Fruit fly (Drosophila melanogaster) whole organism, pupa: ENCODE data around the gene ckd.

Experiments
- CG10348 ChIP-seq: fragments of 200-800 bp; sonication (Bioruptor generic); IDR thresholded peaks from 2 replicates; pipeline ENCODE4 v1.3.6; 2022; ENCODE audit warnings: missing biosample characterization, missing genetic modification characterization
- CG12605 ChIP-seq: fragments of 200-800 bp; sonication (Bioruptor generic); IDR thresholded peaks from 2 replicates; pipeline ENCODE4 v1.3.6; 2022; ENCODE audit warnings: missing biosample characterization, missing genetic modification characterization
- CG13204 ChIP-seq: fragments of 200-800 bp; sonication (Bioruptor generic); optimal IDR thresholded peaks from 2 replicates; lab custom pipeline; 2018; ENCODE audit warnings: missing biosample characterization, mild to moderate bottlenecking, missing genetic modification characterization, moderate library complexity
- CG14655 ChIP-seq: fragments of 200-800 bp; sonication (Bioruptor generic); optimal IDR thresholded peaks from 3 replicates; lab custom pipeline; 2017; ENCODE audit warnings: mild to moderate bottlenecking, missing biosample characterization, missing genetic modification reagents, missing genetic modification characterization
- CG15710 ChIP-seq: fragments of 200-800 bp; sonication (Bioruptor generic); optimal IDR thresholded peaks from 2 replicates; lab custom pipeline; 2018; ENCODE audit warnings: missing biosample characterization, mild to moderate bottlenecking, missing genetic modification characterization, moderate library complexity
- CG17806 ChIP-seq: fragments of 200-800 bp; sonication (Bioruptor generic); optimal IDR thresholded peaks from 2 replicates; lab custom pipeline; 2018; ENCODE audit warnings: missing biosample characterization, mild to moderate bottlenecking, missing genetic modification characterization, moderate library complexity
- CG32121 ChIP-seq: fragments of 200-800 bp; sonication (Bioruptor generic); IDR thresholded peaks from 2 replicates; pipeline ENCODE4 v1.3.6; 2022; ENCODE audit warnings: missing biosample characterization, missing genetic modification characterization
- CG34367 ChIP-seq: fragments of 200-800 bp; sonication (Bioruptor generic); optimal IDR thresholded peaks from 2 replicates; lab custom pipeline; 2018; ENCODE audit warnings: missing biosample characterization, mild to moderate bottlenecking, missing genetic modification characterization
- CG4496 ChIP-seq: fragments of 200-800 bp; sonication (Bioruptor generic); IDR thresholded peaks from 3 replicates; pipeline ENCODE4 v1.3.6; 2022; ENCODE audit warnings: missing biosample characterization, missing genetic modification characterization
- CG8159 ChIP-seq: fragments of 200-800 bp; sonication (Bioruptor generic); optimal IDR thresholded peaks from 3 replicates; lab custom pipeline; 2018; ENCODE audit warnings: missing biosample characterization, mild to moderate bottlenecking, missing genetic modification characterization, moderate library complexity
- CG8301 ChIP-seq: fragments of 200-800 bp; sonication (Bioruptor generic); optimal IDR thresholded peaks from 2 replicates; lab custom pipeline; 2018; ENCODE audit warnings: missing biosample characterization, mild to moderate bottlenecking, missing genetic modification characterization
- CG9948 ChIP-seq: fragments of 200-800 bp; sonication (Bioruptor generic); optimal IDR thresholded peaks from 2 replicates; lab custom pipeline; 2018; ENCODE audit warnings: missing biosample characterization, mild to moderate bottlenecking, missing genetic modification characterization, moderate library complexity
- D1 ChIP-seq: fragments of 200-800 bp; sonication (Bioruptor generic); optimal IDR thresholded peaks from 2 replicates; lab custom pipeline; 2018; ENCODE audit warnings: missing biosample characterization, mild to moderate bottlenecking, missing genetic modification characterization, moderate library complexity
- EcR ChIP-seq: fragments of 200-800 bp; sonication (Bioruptor generic); optimal IDR thresholded peaks from 3 replicates; lab custom pipeline; 2019; ENCODE audit warnings: missing biosample characterization, missing genetic modification characterization, mild to moderate bottlenecking, moderate library complexity, missing genetic modification reagents
- Ets98B ChIP-seq: fragments of 200-800 bp; sonication (Bioruptor generic); IDR thresholded peaks from 2 replicates; pipeline ENCODE4 v1.3.6; 2022; ENCODE audit warnings: missing biosample characterization, missing genetic modification characterization
- Pif1A ChIP-seq: fragments of 200-800 bp; sonication (Bioruptor generic); optimal IDR thresholded peaks from 3 replicates; lab custom pipeline; 2016; ENCODE audit warnings: missing biosample characterization, missing genetic modification characterization
- Pif1B ChIP-seq: fragments of 200-800 bp; sonication (Bioruptor generic); optimal IDR thresholded peaks from 3 replicates; lab custom pipeline; 2016; ENCODE audit warnings: missing biosample characterization, missing genetic modification characterization
- Snoo ChIP-seq: fragments of 200-800 bp; sonication (Bioruptor generic); optimal IDR thresholded peaks from 3 replicates; lab custom pipeline; 2017; ENCODE audit warnings: missing biosample characterization, mild to moderate bottlenecking, missing genetic modification characterization, inconsistent platforms
- fd96Ca ChIP-seq: fragments of 200-800 bp; sonication (Bioruptor generic); IDR thresholded peaks from 3 replicates; pipeline ENCODE4 v1.3.6; 2022; ENCODE audit warnings: missing biosample characterization, missing genetic modification characterization
- gl ChIP-seq: fragments of 200-800 bp; sonication (Bioruptor generic); optimal IDR thresholded peaks from 2 replicates; lab custom pipeline; 2018; ENCODE audit warnings: missing biosample characterization, mild to moderate bottlenecking, missing genetic modification characterization
- rn ChIP-seq: fragments of 200-800 bp; sonication (Bioruptor generic); IDR thresholded peaks from 2 replicates; pipeline ENCODE4 v1.3.6; 2022; ENCODE audit warnings: missing biosample characterization, missing genetic modification characterization

The ckd gene

dm6 chr3L:3223390-3223914 lies 34.2 kb upstream of the ckd start:
- TF ChIP-seq EcR (GFP tag; lab: Kevin White, UChicago) (peak; percentile 39), CG8301 (tag; lab: Kevin White, UChicago) (no peak), D1 (tag; lab: Kevin White, UChicago) (no peak)

dm6 chr3L:3224740-3225719 lies 32.6 kb upstream of the ckd start, which contains the start of gene Larp4B:
Gene Larp4B (plus strand): TSS chr3L:3224838.
- TF ChIP-seq CG13204 (GFP tag; lab: Kevin White, UChicago) (no peak), EcR (GFP tag; lab: Kevin White, UChicago) (no peak), CG8159 (no peak), Pif1A (GFP tag; lab: Kevin White, UChicago) (no peak), CG10348 (GFP tag; lab: Robert Waterston, UW) (no peak), gl (tag; lab: Kevin White, UChicago) (no peak), CG14655 (GFP tag; lab: Kevin White, UChicago) (no peak), CG9948 (tag; lab: Kevin White, UChicago) (no peak)

- TF ChIP-seq CG13204 (GFP tag; lab: Kevin White, UChicago) (peak; percentile 63), CG14655 (GFP tag; lab: Kevin White, UChicago) (peak; percentile 52), CG4496 (GFP tag; lab: Robert Waterston, UW) (peak; percentile 58), CG8159 (no peak), CG34367 (tag; lab: Kevin White, UChicago) (peak; percentile 19), EcR (GFP tag; lab: Kevin White, UChicago) (peak; percentile 53), CG8301 (tag; lab: Kevin White, UChicago) (peak; percentile 16), CG17806 (tag; lab: Kevin White, UChicago) (peak; percentile 22), Pif1B (GFP tag; lab: Kevin White, UChicago) (no peak), Pif1A (GFP tag; lab: Kevin White, UChicago) (no peak), CG10348 (GFP tag; lab: Robert Waterston, UW) (no peak), CG32121 (GFP tag; lab: Robert Waterston, UW) (peak; percentile 50; the same call in 1 of the 2 replicates), Ets98B (GFP tag; lab: Robert Waterston, UW) (peak; percentile 65), Snoo (tag; lab: Kevin White, UChicago) (no peak), CG9948 (tag; lab: Kevin White, UChicago) (no peak), gl (tag; lab: Kevin White, UChicago) (peak; percentile 62), CG15710 (tag; lab: Kevin White, UChicago) (peak; percentile 42), rn (GFP tag; lab: Robert Waterston, UW) (0 out of 2 replicates have a peak, but pooled peaks have one; percentile 8), D1 (tag; lab: Kevin White, UChicago) (no peak), fd96Ca (GFP tag; lab: Robert Waterston, UW) (peak; percentile 76; the same call in 2 of the 3 replicates), CG12605 (GFP tag; lab: Robert Waterston, UW) (peak; percentile 59)
Measured at dm6 chr3L:3225769-3226457, 31.8 kb upstream of the ckd start.

dm6 chr3L:3226458-3226783 lies 31.3 kb upstream of the ckd start:
- peak; percentile 4; the same call in 1 of the 2 replicates for TF ChIP-seq Ets98B (GFP tag; lab: Robert Waterston, UW)
- no peak for TF ChIP-seq CG17806 (tag; lab: Kevin White, UChicago)
- 0 out of 2 replicates have a peak, but pooled peaks have one; percentile 0 for TF ChIP-seq CG32121 (GFP tag; lab: Robert Waterston, UW)
- TF ChIP-seq CG34367 (tag; lab: Kevin White, UChicago), result no peak
- TF ChIP-seq CG13204 (GFP tag; lab: Kevin White, UChicago), result no peak

dm6 chr3L:3236319-3236718 lies 21.4 kb upstream of the ckd start:
- TF ChIP-seq EcR (GFP tag; lab: Kevin White, UChicago) (peak; percentile 45), CG8301 (tag; lab: Kevin White, UChicago) (no peak)
